Worm (Caenorhabditis elegans) whole organism, young adult: ENCODE measurements around the gene Y57G11C.42.
"Not testable (repeated sequence)": the region's sequence is repeated elsewhere in the genome, so short reads cannot be mapped to it uniquely, and the experiment has no call there.

Experiments used
- C06A6.2 ChIP-seq: fragments of 200-800 bp; sonication (Bioruptor generic); conservative IDR thresholded peaks from 2 replicates; pipeline ENCODE4 v1.3.6; 2022; ENCODE audit warnings: missing genetic modification characterization, missing compliant biosample characterization
- K11D2.4 ChIP-seq: fragments of 200-800 bp; sonication (Bioruptor generic); IDR thresholded peaks from 2 replicates; pipeline ENCODE4 v1.3.6; 2022; ENCODE audit warnings: missing genetic modification reagents, missing genetic modification characterization, missing compliant biosample characterization
- K12H6.12 ChIP-seq: fragments of 200-800 bp; sonication (Bioruptor generic); optimal IDR thresholded peaks from 2 replicates; lab custom pipeline; 2018; ENCODE audit warnings: mild to moderate bottlenecking, missing genetic modification characterization, missing compliant biosample characterization
- Y53G8AR.9 ChIP-seq: fragments of 200-800 bp; sonication (Bioruptor generic); conservative IDR thresholded peaks from 2 replicates; pipeline ENCODE4 v1.3.6; 2022; ENCODE audit warnings: missing genetic modification reagents, missing genetic modification characterization, missing compliant biosample characterization
- Y67H2A.10 ChIP-seq: fragments of 200-800 bp; sonication (Bioruptor generic); conservative IDR thresholded peaks from 2 replicates; pipeline ENCODE4 v1.3.6; 2022; ENCODE audit warnings: missing genetic modification reagents, missing genetic modification characterization, missing compliant biosample characterization
- Y95B8A.8 ChIP-seq: fragments of 200-800 bp; sonication (Bioruptor generic); IDR thresholded peaks from 2 replicates; pipeline ENCODE4 v1.3.6; 2022; ENCODE audit warnings: missing genetic modification reagents, missing genetic modification characterization, missing compliant biosample characterization
- ZK185.1 ChIP-seq: sonication (generic microtip); optimal IDR thresholded peaks from 2 replicates; lab custom pipeline; 2016; ENCODE audit warnings: mild to moderate bottlenecking, missing genetic modification characterization, missing compliant biosample characterization; ENCODE audit not compliant: poor library complexity, severe bottlenecking
- ama-1 ChIP-seq, 3 experiments: fragments of 150-350 bp in 1 of 3; sonication (generic microtip) in 2 of 3; optimal IDR thresholded peaks; 2 replicates each; lab custom pipeline; 2014 to 2018; ENCODE audit warnings: missing biosample characterization in 2 of 3, missing genetic modification characterization in 2 of 3, missing genetic modification reagents in 2 of 3
- attf-5 ChIP-seq: fragments of 200-800 bp; sonication (Bioruptor generic); optimal IDR thresholded peaks from 2 replicates; lab custom pipeline; 2018; ENCODE audit warnings: mild to moderate bottlenecking, missing genetic modification characterization, missing compliant biosample characterization
- cebp-1 ChIP-seq, 2 experiments: fragments of 200-800 bp in 1 of 2; sonication (Bioruptor generic) in 1 of 2; sonication (generic microtip) in 1 of 2; IDR thresholded peaks in 1 of 2; optimal IDR thresholded peaks in 1 of 2; 2 replicates each; pipeline versions ENCODE4 v1.3.6 to Lab custom; 2017 to 2022; ENCODE audit warnings: missing compliant biosample characterization in 2 of 2, missing genetic modification characterization in 2 of 2, mild to moderate bottlenecking in 1 of 2, missing genetic modification reagents in 1 of 2, moderate library complexity in 1 of 2
- ceh-100 ChIP-seq: fragments of 200-800 bp; sonication (Bioruptor generic); IDR thresholded peaks from 2 replicates; pipeline ENCODE4 v1.3.6; 2022; ENCODE audit warnings: missing genetic modification reagents, missing genetic modification characterization, missing compliant biosample characterization
- ceh-27 ChIP-seq: fragments of 200-800 bp; sonication (Bioruptor generic); optimal IDR thresholded peaks from 2 replicates; lab custom pipeline; 2018; ENCODE audit warnings: mild to moderate bottlenecking, missing genetic modification characterization, moderate library complexity, missing compliant biosample characterization
- ceh-79 ChIP-seq: sonication (generic microtip); optimal IDR thresholded peaks from 2 replicates; lab custom pipeline; 2017; ENCODE audit warnings: mild to moderate bottlenecking, missing genetic modification characterization, missing compliant biosample characterization
- dpff-1 ChIP-seq: sonication (generic microtip); optimal IDR thresholded peaks from 2 replicates; lab custom pipeline; 2017; ENCODE audit warnings: mild to moderate bottlenecking, missing genetic modification characterization, missing compliant biosample characterization
- egl-44 ChIP-seq: fragments of 200-800 bp; sonication (Bioruptor generic); IDR thresholded peaks from 2 replicates; pipeline ENCODE4 v1.3.6; 2022; ENCODE audit warnings: missing genetic modification reagents, missing genetic modification characterization, missing compliant biosample characterization
- ekl-4 ChIP-seq: fragments of 200-800 bp; sonication (Bioruptor generic); IDR thresholded peaks from 2 replicates; pipeline ENCODE4 v1.3.6; 2022; ENCODE audit warnings: missing genetic modification reagents, missing genetic modification characterization, missing compliant biosample characterization
- ets-4 ChIP-seq: fragments of 200-800 bp; sonication (Bioruptor generic); optimal IDR thresholded peaks from 2 replicates; lab custom pipeline; 2018; ENCODE audit warnings: mild to moderate bottlenecking, missing genetic modification characterization, missing compliant biosample characterization
- him-1 ChIP-seq: sonication (generic microtip); optimal IDR thresholded peaks from 2 replicates; lab custom pipeline; 2016; ENCODE audit warnings: missing genotype, missing genetic modification reagents, missing genetic modification characterization, missing compliant biosample characterization
- hmg-1.2 ChIP-seq: fragments of 200-800 bp; sonication (Bioruptor generic); IDR thresholded peaks from 2 replicates; pipeline ENCODE4 v1.3.6; 2022; ENCODE audit warnings: missing genetic modification reagents, missing genetic modification characterization, missing compliant biosample characterization
- hrde-1 ChIP-seq: sonication (generic microtip); optimal IDR thresholded peaks from 2 replicates; lab custom pipeline; 2016; ENCODE audit warnings: missing genetic modification characterization, mild to moderate bottlenecking, missing compliant biosample characterization, moderate library complexity, missing genotype, missing genetic modification reagents, borderline replicate concordance
- let-526 ChIP-seq: fragments of 200-800 bp; sonication (Bioruptor generic); IDR thresholded peaks from 2 replicates; pipeline ENCODE4 v1.3.6; 2022; ENCODE audit warnings: missing genetic modification reagents, missing genetic modification characterization, missing compliant biosample characterization
- lin-26 ChIP-seq: fragments of 200-800 bp; sonication (Bioruptor generic); IDR thresholded peaks from 2 replicates; pipeline ENCODE4 v1.3.6; 2022; ENCODE audit warnings: missing genetic modification reagents, missing genetic modification characterization, missing compliant biosample characterization
- lin-35 ChIP-seq, 3 experiments: fragments of 150-350 bp in 2 of 3; sonication (generic microtip) in 1 of 3; optimal IDR thresholded peaks; 2 replicates each; lab custom pipeline; 2014 to 2018; ENCODE audit warnings: missing biosample characterization in 3 of 3, missing genetic modification characterization in 3 of 3, missing genetic modification reagents in 3 of 3
- lin-54 ChIP-seq: fragments of 200-800 bp; sonication (Bioruptor generic); optimal IDR thresholded peaks from 2 replicates; lab custom pipeline; 2018; ENCODE audit warnings: mild to moderate bottlenecking, missing genetic modification characterization, missing compliant biosample characterization
- lir-1 ChIP-seq: fragments of 200-800 bp; sonication (Bioruptor generic); conservative IDR thresholded peaks from 2 replicates; pipeline ENCODE4 v1.3.6; 2022; ENCODE audit warnings: missing genetic modification reagents, missing genetic modification characterization, missing compliant biosample characterization
- mcd-1 ChIP-seq: fragments of 200-800 bp; sonication (Bioruptor generic); IDR thresholded peaks from 2 replicates; pipeline ENCODE4 v1.3.6; 2022; ENCODE audit warnings: missing genetic modification reagents, missing genetic modification characterization, missing compliant biosample characterization
- mel-28 ChIP-seq: sonication (generic microtip); optimal IDR thresholded peaks from 2 replicates; lab custom pipeline; 2016; ENCODE audit warnings: borderline replicate concordance, mild to moderate bottlenecking, missing genetic modification characterization, missing compliant biosample characterization
- nfyb-1 ChIP-seq: fragments of 200-800 bp; sonication (Bioruptor generic); IDR thresholded peaks from 2 replicates; pipeline ENCODE4 v1.3.6; 2022; ENCODE audit warnings: missing genetic modification reagents, missing genetic modification characterization, missing compliant biosample characterization
- nhr-80 ChIP-seq: sonication (generic microtip); optimal IDR thresholded peaks from 2 replicates; lab custom pipeline; 2016; ENCODE audit warnings: missing genetic modification characterization, missing compliant biosample characterization
- pbrm-1 ChIP-seq: fragments of 200-800 bp; sonication (Bioruptor generic); IDR thresholded peaks from 2 replicates; pipeline ENCODE4 v1.3.6; 2022; ENCODE audit warnings: missing genetic modification reagents, missing genetic modification characterization, missing compliant biosample characterization
- rcor-1 ChIP-seq: fragments of 200-800 bp; sonication (Bioruptor generic); IDR thresholded peaks from 2 replicates; pipeline ENCODE4 v1.3.6; 2022; ENCODE audit warnings: missing genetic modification reagents, missing genetic modification characterization, missing compliant biosample characterization
- rec-8 ChIP-seq, 2 experiments: sonication (generic microtip); optimal IDR thresholded peaks; 2 replicates each; lab custom pipeline; 2016; ENCODE audit warnings: mild to moderate bottlenecking in 2 of 2, missing genetic modification characterization in 2 of 2, missing genetic modification reagents in 2 of 2, missing genotype in 2 of 2, missing biosample characterization in 1 of 2, missing compliant biosample characterization in 1 of 2, moderate library complexity in 1 of 2
- snpc-1.1 ChIP-seq: sonication (generic microtip); optimal IDR thresholded peaks from 2 replicates; lab custom pipeline; 2017; ENCODE audit warnings: missing genetic modification characterization, mild to moderate bottlenecking, missing compliant biosample characterization, antibody characterized with exemption, moderate library complexity, missing genotype, missing genetic modification reagents; ENCODE audit not compliant: insufficient read depth
- snpc-4 ChIP-seq, 5 experiments: fragments of 150-350 bp in 1 of 5; sonication (generic microtip) in 4 of 5; optimal IDR thresholded peaks; 2 replicates each; lab custom pipeline; 2014 to 2018; ENCODE audit warnings: missing genetic modification characterization in 5 of 5, missing biosample characterization in 3 of 5, antibody characterized with exemption in 2 of 5, mild to moderate bottlenecking in 2 of 5, missing compliant biosample characterization in 2 of 5, missing genotype in 2 of 5, moderate library complexity in 2 of 5, missing genetic modification reagents in 1 of 5
- sptf-2 ChIP-seq: fragments of 200-800 bp; sonication (Bioruptor generic); optimal IDR thresholded peaks from 2 replicates; lab custom pipeline; 2018; ENCODE audit warnings: mild to moderate bottlenecking, missing genetic modification characterization, missing compliant biosample characterization
- tlf-1 ChIP-seq: fragments of 200-800 bp; sonication (Bioruptor generic); optimal IDR thresholded peaks from 2 replicates; lab custom pipeline; 2018; ENCODE audit warnings: mild to moderate bottlenecking, missing genetic modification characterization, missing compliant biosample characterization
- ztf-3 ChIP-seq: fragments of 200-800 bp; sonication (Bioruptor generic); optimal IDR thresholded peaks from 2 replicates; lab custom pipeline; 2018; ENCODE audit warnings: mild to moderate bottlenecking, missing genetic modification characterization, missing compliant biosample characterization

Y57G11C.42 gene

ce11 chrIV:14763348-14763747 lies 35.0 kb downstream of the Y57G11C.42 start:
- TF ChIP-seq Y67H2A.10 (GFP tag; lab: Robert Waterston, UW) (0 out of 2 replicates have a peak, but pooled peaks have one; percentile 8), hmg-1.2 (GFP tag; lab: Robert Waterston, UW) (peak; percentile 56; the same call in 1 of the 2 replicates), let-526 (GFP tag; lab: Robert Waterston, UW) (peak; percentile 6; the same call in 1 of the 2 replicates), snpc-4 (GFP tag; optimal IDR thresholded peaks at IDR 0.05; lab: Kevin White, UChicago) (peak; percentile 20), K12H6.12 (tag; lab: Kevin White, UChicago) (peak; percentile 9), ekl-4 (GFP tag; lab: Robert Waterston, UW) (peak; percentile 57; the same call in 1 of the 2 replicates), cebp-1 (GFP tag; IDR thresholded peaks at IDR 0.05; lab: Robert Waterston, UW) (0 out of 2 replicates have a peak, but pooled peaks have one; percentile 18), lir-1 (GFP tag; lab: Robert Waterston, UW) (peak; percentile 27; the same call in 1 of the 2 replicates), ceh-27 (GFP tag; lab: Kevin White, UChicago) (peak; percentile 26), egl-44 (GFP tag; lab: Robert Waterston, UW) (peak; percentile 73; the same call in 1 of the 2 replicates), pbrm-1 (GFP tag; lab: Robert Waterston, UW) (0 out of 2 replicates have a peak, but pooled peaks have one; percentile 38), K11D2.4 (GFP tag; lab: Robert Waterston, UW) (peak; percentile 42; the same call in 1 of the 2 replicates), Y95B8A.8 (GFP tag; lab: Robert Waterston, UW) (0 out of 2 replicates have a peak, but pooled peaks have one; percentile 7), mcd-1 (peak; percentile 74), nfyb-1 (GFP tag; lab: Robert Waterston, UW) (0 out of 2 replicates have a peak, but pooled peaks have one; percentile 41), attf-5 (GFP tag; lab: Kevin White, UChicago) (peak; percentile 39), nhr-80 (peak; percentile 28), rcor-1 (peak; percentile 65; the same call in 1 of the 2 replicates), C06A6.2 (GFP tag; lab: Robert Waterston, UW) (peak; percentile 58; the same call in 1 of the 2 replicates), ceh-100 (GFP tag; lab: Robert Waterston, UW) (0 out of 2 replicates have a peak, but pooled peaks have one; percentile 40)
- TF ChIP-seq snpc-4, cebp-1 (tag; optimal IDR thresholded peaks at IDR 0.05; lab: Kevin White, UChicago): not testable (repeated sequence)

DNA sequence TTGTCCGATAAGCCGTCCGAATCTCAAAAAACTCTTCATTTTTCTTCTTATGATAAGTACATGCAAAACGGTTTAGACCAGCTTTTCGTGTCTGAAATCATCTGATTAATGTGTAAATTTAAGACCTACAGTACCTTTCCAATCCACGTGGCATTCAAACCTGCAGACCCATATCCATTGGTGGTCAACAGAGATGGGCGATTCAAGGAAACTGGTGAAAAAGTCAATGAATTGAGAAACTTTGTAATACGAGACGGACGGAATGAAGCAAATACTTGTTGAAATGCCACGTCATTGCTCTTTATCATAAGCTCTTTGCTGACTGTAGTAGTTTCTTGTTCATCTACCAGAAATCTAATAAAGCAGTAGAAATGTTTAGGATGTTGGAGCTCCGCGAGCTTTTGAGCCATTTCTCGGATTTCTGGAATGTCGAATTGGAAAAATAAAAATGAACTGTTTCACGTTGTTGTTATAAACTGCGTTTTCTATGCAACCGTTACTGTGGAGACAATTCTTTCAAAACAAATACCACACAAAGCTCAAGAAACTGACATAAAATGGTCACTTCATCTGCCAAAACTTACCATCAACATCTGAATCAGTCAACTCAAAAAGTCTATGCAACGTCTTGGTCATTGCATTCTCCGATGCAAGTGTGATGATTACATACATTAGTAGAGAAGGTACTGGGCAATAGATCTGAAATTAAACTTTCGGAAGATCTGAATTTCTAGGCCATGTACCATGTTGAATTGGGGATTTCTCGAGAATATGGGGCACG lies 35.8 kb downstream of the Y57G11C.42 start:
- TF ChIP-seq Y53G8AR.9 (GFP tag; lab: Robert Waterston, UW): peak; percentile 30; the same call in 1 of the 2 replicates
- TF ChIP-seq ama-1 (optimal IDR thresholded peaks at IDR 0.05; lab: Kevin White, UChicago): peak; percentile 70
- no peak for TF ChIP-seq ama-1 (GFP tag; optimal IDR thresholded peaks at IDR 0.05; lab: Kevin White, UChicago)
- no peak for TF ChIP-seq tlf-1 (GFP tag; lab: Kevin White, UChicago)
- TF ChIP-seq ZK185.1 (tag; lab: Kevin White, UChicago): no peak
- no peak for TF ChIP-seq cebp-1 (GFP tag; IDR thresholded peaks at IDR 0.05; lab: Robert Waterston, UW)
- TF ChIP-seq cebp-1 (tag; optimal IDR thresholded peaks at IDR 0.05; lab: Kevin White, UChicago): peak; percentile 28
- TF ChIP-seq dpff-1 (tag; lab: Kevin White, UChicago): no peak
- TF ChIP-seq, all 124 proteins: peak for 3

- TF ChIP-seq cebp-1 (GFP tag; IDR thresholded peaks at IDR 0.05; lab: Robert Waterston, UW): no peak
- no peak for TF ChIP-seq cebp-1 (tag; optimal IDR thresholded peaks at IDR 0.05; lab: Kevin White, UChicago)
- TF ChIP-seq rec-8 (tag; optimal IDR thresholded peaks at IDR 0.05; lab: Kevin White, UChicago): no peak
- TF ChIP-seq him-1: peak; percentile 74
- TF ChIP-seq mel-28 (tag; lab: Kevin White, UChicago): no peak
- TF ChIP-seq dpff-1 (tag; lab: Kevin White, UChicago): no peak
- TF ChIP-seq hrde-1 (tag; lab: Kevin White, UChicago): peak; percentile 53
- TF ChIP-seq sptf-2 (GFP tag; lab: Kevin White, UChicago): no peak
- no peak for TF ChIP-seq ets-4
- peak; percentile 71 for TF ChIP-seq lir-1 (GFP tag; lab: Robert Waterston, UW)
- TF ChIP-seq ceh-79: no peak
- TF ChIP-seq lin-54 (GFP tag; lab: Kevin White, UChicago): peak; percentile 70
- no peak for TF ChIP-seq lin-35 (GFP tag; optimal IDR thresholded peaks at IDR 0.05; lab: Kevin White, UChicago)
- TF ChIP-seq ama-1 (optimal IDR thresholded peaks at IDR 0.05; lab: Kevin White, UChicago): no peak
- peak in 1 of 2 experiments; percentile 41 for TF ChIP-seq ama-1 (GFP tag; optimal IDR thresholded peaks at IDR 0.05; lab: Kevin White, UChicago)
- TF ChIP-seq pbrm-1 (GFP tag; lab: Robert Waterston, UW): peak; percentile 96
- no peak for TF ChIP-seq ztf-3 (GFP tag; lab: Kevin White, UChicago)
- peak; percentile 96 for TF ChIP-seq snpc-1.1
- peak; percentile 88; the same call in 1 of the 2 replicates for TF ChIP-seq lin-26 (GFP tag; lab: Robert Waterston, UW)
Measured at ce11 chrIV:14764719-14765173, 36.4 kb downstream of the Y57G11C.42 start.
